Fruit fly (Drosophila melanogaster): ENCODE data around the gene CG42680.
A peak's percentile ranks its signal among the peaks of the same experiment; 100 is the strongest.

The CG42680 gene

dm6 chr2L:14545319-14545740 is 42.7 kb downstream of the CG42680 start (continued):
- TF ChIP-seq Deaf1 (tag; optimal IDR thresholded peaks at IDR 0.05) (no peak), CG4360 (GFP tag; IDR thresholded peaks at IDR 0.05) (peak; percentile 68), CG17612 (GFP tag; IDR thresholded peaks at IDR 0.05) (no peak), CG6813 (GFP tag; optimal IDR thresholded peaks at IDR 0.05) (peak; percentile 85), CG34224 (GFP tag; IDR thresholded peaks at IDR 0.05; ENCODE audit: partially characterized antibody) (no peak), CG10209 (GFP tag; optimal IDR thresholded peaks at IDR 0.05) (peak; percentile 84), crc (GFP tag; optimal IDR thresholded peaks at IDR 0.05) (no peak), ap (GFP tag; IDR thresholded peaks at IDR 0.05) (no peak), CG5953 (GFP tag; IDR thresholded peaks at IDR 0.05) (no peak), CG9437 (GFP tag; optimal IDR thresholded peaks at IDR 0.05) (no peak), esg (GFP tag; conservative IDR thresholded peaks at IDR 0.05) (no peak), Scr (GFP tag; IDR thresholded peaks at IDR 0.05; ENCODE audit: partially characterized antibody) (no peak), CG9215 (GFP tag; IDR thresholded peaks at IDR 0.05) (no peak), CG8359 (GFP tag; optimal IDR thresholded peaks at IDR 0.05; ENCODE audit: borderline replicate concordance) (peak; percentile 53), lilli (GFP tag; optimal IDR thresholded peaks at IDR 0.05) (peak; percentile 27), chm (GFP tag; IDR thresholded peaks at IDR 0.05) (peak; percentile 95), Dfd (GFP tag; optimal IDR thresholded peaks at IDR 0.05) (no peak), dimm (GFP tag; IDR thresholded peaks at IDR 0.05) (no peak), sc (optimal IDR thresholded peaks at IDR 0.05) (no peak), sc (GFP tag; optimal IDR thresholded peaks at IDR 0.05) (peak; percentile 74), cwo (GFP tag; optimal IDR thresholded peaks at IDR 0.05) (no peak), CG6689 (GFP tag; IDR thresholded peaks at IDR 0.05) (peak; percentile 22; the same call in 1 of the 2 replicates), vvl (GFP tag; IDR thresholded peaks at IDR 0.05) (peak; percentile 48; the same call in 1 of the 2 replicates), Hey (tag; optimal IDR thresholded peaks at IDR 0.05) (no peak), CG12299 (tag; optimal IDR thresholded peaks at IDR 0.05) (peak; percentile 5), hbn (GFP tag; IDR thresholded peaks at IDR 0.05; ENCODE audit: partially characterized antibody) (no peak), Six4 (GFP tag; optimal IDR thresholded peaks at IDR 0.05) (no peak), NFAT (GFP tag; IDR thresholded peaks at IDR 0.05) (no peak), insv (GFP tag; optimal IDR thresholded peaks at IDR 0.05) (peak in 1 of 2 experiments; percentile 36), CG8290 (GFP tag; optimal IDR thresholded peaks at IDR 0.05) (peak; percentile 78), CG8290 (tag; optimal IDR thresholded peaks at IDR 0.05) (peak in 1 of 2 experiments; percentile 91), CG18599 (GFP tag; optimal IDR thresholded peaks at IDR 0.05) (peak; percentile 10), Tbp (GFP tag; optimal IDR thresholded peaks at IDR 0.05) (no peak), z (GFP tag; IDR thresholded peaks at IDR 0.05) (no peak), zf30C (GFP tag; optimal IDR thresholded peaks at IDR 0.05) (peak; percentile 35), CG32772 (GFP tag; IDR thresholded peaks at IDR 0.05) (no peak), CG8765 (GFP tag; IDR thresholded peaks at IDR 0.05) (no peak), CG7745 (tag; optimal IDR thresholded peaks at IDR 0.05) (peak; percentile 90), CG42726 (GFP tag; IDR thresholded peaks at IDR 0.05; ENCODE audit: partially characterized antibody) (no peak), amos (GFP tag; IDR thresholded peaks at IDR 0.05; ENCODE audit: partially characterized antibody) (no peak), bowl (GFP tag; IDR thresholded peaks at IDR 0.05) (no peak), CG15696 (tag; optimal IDR thresholded peaks at IDR 0.05) (peak; percentile 95), CG7839 (tag; optimal IDR thresholded peaks at IDR 0.05) (peak; percentile 18), gro (GFP tag; optimal IDR thresholded peaks at IDR 0.05) (no peak), CG14710 (tag; optimal IDR thresholded peaks at IDR 0.05) (peak; percentile 72), so (GFP tag; IDR thresholded peaks at IDR 0.05) (peak; percentile 53; the same call in 1 of the 3 replicates), Gsc (GFP tag; IDR thresholded peaks at IDR 0.05) (no peak), wek (GFP tag; optimal IDR thresholded peaks at IDR 0.05) (peak; percentile 75), exex (tag; optimal IDR thresholded peaks at IDR 0.05) (no peak), CG9797 (GFP tag; optimal IDR thresholded peaks at IDR 0.05) (no peak), Ets65A (GFP tag) (peak; percentile 27), bigmax (GFP tag; optimal IDR thresholded peaks at IDR 0.05) (no peak)
